Worm (Caenorhabditis elegans) whole organism, mixed stage, embryonic: ENCODE measurements around the gene ZK686.2.

Experiments used
- elt-1 ChIP-seq: sonication (generic microtip); optimal IDR thresholded peaks from 2 replicates; lab custom pipeline; 2017; ENCODE audit warnings: missing genetic modification characterization, mild to moderate bottlenecking, missing compliant biosample characterization, antibody characterized with exemption, moderate library complexity, borderline replicate concordance; ENCODE audit not compliant: insufficient read depth
- flh-1 ChIP-seq: fragments of 200-800 bp; sonication (Bioruptor generic); optimal IDR thresholded peaks from 2 replicates; lab custom pipeline; 2018; ENCODE audit warnings: mild to moderate bottlenecking, missing genetic modification characterization, moderate library complexity, missing compliant biosample characterization
- mep-1 ChIP-seq: fragments of 150-350 bp; optimal IDR thresholded peaks from 2 replicates; lab custom pipeline; 2017; ENCODE audit warnings: missing biosample characterization, missing genetic modification reagents, missing genetic modification characterization, inconsistent platforms
- nhr-12 ChIP-seq: fragments of 150-350 bp; optimal IDR thresholded peaks from 2 replicates; lab custom pipeline; 2014; ENCODE audit warnings: missing biosample characterization, missing genetic modification characterization
- nhr-237 ChIP-seq: fragments of 150-350 bp; optimal IDR thresholded peaks from 2 replicates; lab custom pipeline; 2014; ENCODE audit warnings: missing biosample characterization, missing genetic modification characterization
- nhr-76 ChIP-seq: sonication (generic microtip); optimal IDR thresholded peaks from 2 replicates; lab custom pipeline; 2017; ENCODE audit warnings: missing biosample characterization, missing genetic modification characterization
- sptf-1 ChIP-seq: sonication (generic microtip); optimal IDR thresholded peaks from 2 replicates; lab custom pipeline; 2017; ENCODE audit warnings: mild to moderate bottlenecking, missing genetic modification characterization, moderate library complexity, missing compliant biosample characterization
- unc-62 ChIP-seq: fragments of 150-350 bp; optimal IDR thresholded peaks from 2 replicates; lab custom pipeline; 2014; ENCODE audit warnings: missing biosample characterization, missing genetic modification reagents, missing genetic modification characterization
- ztf-11 ChIP-seq: fragments of 150-350 bp; optimal IDR thresholded peaks from 2 replicates; lab custom pipeline; 2014; ENCODE audit warnings: missing biosample characterization, missing genetic modification characterization

DNA sequence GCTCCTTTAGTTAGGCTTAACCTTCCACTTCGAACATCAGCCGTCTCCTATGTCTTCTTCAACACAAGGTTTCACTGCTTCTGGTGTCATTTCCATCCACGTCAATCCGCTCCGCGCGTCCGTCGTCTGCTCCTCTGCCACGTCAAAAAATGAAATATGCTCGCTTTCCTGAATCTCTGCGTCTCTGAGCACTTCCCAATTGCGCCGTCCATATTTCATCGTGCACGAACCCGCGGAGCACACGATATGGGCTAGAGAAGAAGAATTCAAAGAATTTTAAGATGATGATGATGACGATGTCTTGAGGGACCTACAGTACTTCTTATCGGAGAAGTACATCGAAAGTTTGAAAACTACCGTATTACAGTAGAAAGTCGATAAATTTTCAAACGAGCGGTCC is 27.1 kb upstream of the ZK686.2 start:
- TF ChIP-seq elt-1, result no peak
- no peak for TF ChIP-seq nhr-237 (tag; lab: Kevin White, UChicago)
- no peak for TF ChIP-seq mep-1 (tag; lab: Kevin White, UChicago)
- no peak for TF ChIP-seq sptf-1 (tag; lab: Kevin White, UChicago)
- TF ChIP-seq ztf-11 (tag; lab: Kevin White, UChicago), result no peak
- no peak for TF ChIP-seq nhr-12 (tag; lab: Kevin White, UChicago)
- no peak for TF ChIP-seq nhr-76 (tag; lab: Kevin White, UChicago)
- no peak for TF ChIP-seq unc-62 (GFP tag; lab: Kevin White, UChicago)
- TF ChIP-seq flh-1 (GFP tag; lab: Kevin White, UChicago), result no peak
